Worm (Caenorhabditis elegans) whole organism, late embryonic: Measurements from ENCODE around the gene tbc-10.

Experiments used
- ama-1 ChIP-seq: fragments of 150-350 bp; optimal IDR thresholded peaks from 2 replicates; lab custom pipeline; 2014
- ceh-2 ChIP-seq: sonication (generic microtip); optimal IDR thresholded peaks from 2 replicates; lab custom pipeline; 2016; ENCODE audit warnings: missing genotype, missing genetic modification characterization, missing compliant biosample characterization
- lin-11 ChIP-seq: fragments of 200-800 bp; sonication (Bioruptor generic); optimal IDR thresholded peaks from 2 replicates; lab custom pipeline; 2018; ENCODE audit warnings: mild to moderate bottlenecking, missing genetic modification characterization, missing compliant biosample characterization
- unc-55 ChIP-seq: sonication (generic microtip); optimal IDR thresholded peaks from 2 replicates; lab custom pipeline; 2017; ENCODE audit warnings: missing biosample characterization, missing genetic modification reagents, missing genetic modification characterization

- no peak for TF ChIP-seq ceh-2
- no peak for TF ChIP-seq unc-55 (GFP tag; lab: Kevin White, UChicago)
- TF ChIP-seq ama-1 (lab: Kevin White, UChicago), result no peak
- no peak for TF ChIP-seq lin-11
Observed at ce11 chrIII:1008091-1008490, 25.0 kb downstream of the tbc-10 start, which contains the start of gene clc-27.
